Worm (Caenorhabditis elegans) whole organism, young adult: ENCODE measurements around the gene aexr-1.
A peak's percentile ranks its signal among the peaks of the same experiment; 100 is the strongest.

ENCODE experiments used
- B0019.2 ChIP-seq: fragments of 200-800 bp; sonication (Bioruptor generic); conservative IDR thresholded peaks from 2 replicates; pipeline ENCODE4 v1.3.6; 2022; ENCODE audit warnings: missing genetic modification reagents, missing genetic modification characterization, missing compliant biosample characterization
- C06A6.2 ChIP-seq: fragments of 200-800 bp; sonication (Bioruptor generic); conservative IDR thresholded peaks from 2 replicates; pipeline ENCODE4 v1.3.6; 2022; ENCODE audit warnings: missing genetic modification characterization, missing compliant biosample characterization
- D2030.7 ChIP-seq: fragments of 200-800 bp; sonication (Bioruptor generic); IDR thresholded peaks from 2 replicates; pipeline ENCODE4 v1.3.6; 2022; ENCODE audit warnings: missing genetic modification reagents, missing genetic modification characterization, missing compliant biosample characterization
- F49E8.2 ChIP-seq: sonication (generic microtip); optimal IDR thresholded peaks from 3 replicates; lab custom pipeline; 2017; ENCODE audit warnings: missing genetic modification characterization, mild to moderate bottlenecking, missing compliant biosample characterization, antibody characterized with exemption, moderate library complexity; ENCODE audit not compliant: insufficient read depth
- T26A5.8 ChIP-seq: sonication (generic microtip); optimal IDR thresholded peaks from 2 replicates; lab custom pipeline; 2016; ENCODE audit warnings: missing genetic modification characterization, missing compliant biosample characterization
- Y53F4B.3 ChIP-seq: fragments of 200-800 bp; sonication (Bioruptor generic); IDR thresholded peaks from 2 replicates; pipeline ENCODE4 v1.3.6; 2022; ENCODE audit warnings: missing genetic modification reagents, missing genetic modification characterization, missing compliant biosample characterization
- Y67H2A.10 ChIP-seq: fragments of 200-800 bp; sonication (Bioruptor generic); conservative IDR thresholded peaks from 2 replicates; pipeline ENCODE4 v1.3.6; 2022; ENCODE audit warnings: missing genetic modification reagents, missing genetic modification characterization, missing compliant biosample characterization
- Y95B8A.8 ChIP-seq: fragments of 200-800 bp; sonication (Bioruptor generic); IDR thresholded peaks from 2 replicates; pipeline ENCODE4 v1.3.6; 2022; ENCODE audit warnings: missing genetic modification reagents, missing genetic modification characterization, missing compliant biosample characterization
- ZK185.1 ChIP-seq: sonication (generic microtip); optimal IDR thresholded peaks from 2 replicates; lab custom pipeline; 2016; ENCODE audit warnings: mild to moderate bottlenecking, missing genetic modification characterization, missing compliant biosample characterization; ENCODE audit not compliant: poor library complexity, severe bottlenecking
- ama-1 ChIP-seq, 3 experiments: fragments of 150-350 bp in 1 of 3; sonication (generic microtip) in 2 of 3; optimal IDR thresholded peaks; 2 replicates each; lab custom pipeline; 2014 to 2018; ENCODE audit warnings: missing biosample characterization in 2 of 3, missing genetic modification characterization in 2 of 3, missing genetic modification reagents in 2 of 3
- athp-1 ChIP-seq: sonication (generic microtip); optimal IDR thresholded peaks from 2 replicates; lab custom pipeline; 2017; ENCODE audit warnings: mild to moderate bottlenecking, missing genetic modification characterization, missing compliant biosample characterization
- bed-1 ChIP-seq: fragments of 200-800 bp; sonication (Bioruptor generic); IDR thresholded peaks from 2 replicates; pipeline ENCODE4 v1.3.6; 2022; ENCODE audit warnings: missing genetic modification reagents, missing genetic modification characterization, missing compliant biosample characterization
- cebp-1 ChIP-seq, 2 experiments: fragments of 200-800 bp in 1 of 2; sonication (Bioruptor generic) in 1 of 2; sonication (generic microtip) in 1 of 2; IDR thresholded peaks in 1 of 2; optimal IDR thresholded peaks in 1 of 2; 2 replicates each; pipeline versions ENCODE4 v1.3.6 to Lab custom; 2017 to 2022; ENCODE audit warnings: missing compliant biosample characterization in 2 of 2, missing genetic modification characterization in 2 of 2, mild to moderate bottlenecking in 1 of 2, missing genetic modification reagents in 1 of 2, moderate library complexity in 1 of 2
- ceh-100 ChIP-seq: fragments of 200-800 bp; sonication (Bioruptor generic); IDR thresholded peaks from 2 replicates; pipeline ENCODE4 v1.3.6; 2022; ENCODE audit warnings: missing genetic modification reagents, missing genetic modification characterization, missing compliant biosample characterization
- ceh-58 ChIP-seq: fragments of 200-800 bp; sonication (Bioruptor generic); IDR thresholded peaks from 2 replicates; pipeline ENCODE4 v1.3.6; 2022; ENCODE audit warnings: missing genetic modification characterization, missing compliant biosample characterization
- efl-1 ChIP-seq: fragments of 150-350 bp; optimal IDR thresholded peaks from 2 replicates; lab custom pipeline; 2014; ENCODE audit warnings: missing biosample characterization, missing genetic modification reagents, missing genetic modification characterization
- egl-18 ChIP-seq: fragments of 200-800 bp; sonication (Bioruptor generic); IDR thresholded peaks from 2 replicates; pipeline ENCODE4 v1.3.6; 2022; ENCODE audit warnings: missing genetic modification reagents, missing genetic modification characterization, missing compliant biosample characterization
- egrh-3 ChIP-seq: fragments of 200-800 bp; sonication (Bioruptor generic); IDR thresholded peaks from 2 replicates; pipeline ENCODE4 v1.3.6; 2022; ENCODE audit warnings: missing genetic modification reagents, missing genetic modification characterization, missing compliant biosample characterization
- ekl-4 ChIP-seq: fragments of 200-800 bp; sonication (Bioruptor generic); IDR thresholded peaks from 2 replicates; pipeline ENCODE4 v1.3.6; 2022; ENCODE audit warnings: missing genetic modification reagents, missing genetic modification characterization, missing compliant biosample characterization
- him-1 ChIP-seq: sonication (generic microtip); optimal IDR thresholded peaks from 2 replicates; lab custom pipeline; 2016; ENCODE audit warnings: missing genotype, missing genetic modification reagents, missing genetic modification characterization, missing compliant biosample characterization
- hsf-1 ChIP-seq: fragments of 200-800 bp; sonication (Bioruptor generic); IDR thresholded peaks from 2 replicates; pipeline ENCODE4 v1.3.6; 2022; ENCODE audit warnings: missing genetic modification reagents, missing genetic modification characterization, missing compliant biosample characterization
- lin-26 ChIP-seq: fragments of 200-800 bp; sonication (Bioruptor generic); IDR thresholded peaks from 2 replicates; pipeline ENCODE4 v1.3.6; 2022; ENCODE audit warnings: missing genetic modification reagents, missing genetic modification characterization, missing compliant biosample characterization
- lsl-1 ChIP-seq: fragments of 200-800 bp; sonication (Bioruptor generic); optimal IDR thresholded peaks from 2 replicates; lab custom pipeline; 2018; ENCODE audit warnings: mild to moderate bottlenecking, missing genetic modification characterization, moderate library complexity, missing compliant biosample characterization
- madf-3 ChIP-seq: fragments of 200-800 bp; sonication (Bioruptor generic); IDR thresholded peaks from 2 replicates; pipeline ENCODE4 v1.3.6; 2022; ENCODE audit warnings: missing genetic modification reagents, missing genetic modification characterization, missing compliant biosample characterization
- madf-8 ChIP-seq: fragments of 200-800 bp; sonication (Bioruptor generic); conservative IDR thresholded peaks from 2 replicates; pipeline ENCODE4 v1.3.6; 2022; ENCODE audit warnings: missing genetic modification reagents, missing genetic modification characterization, missing compliant biosample characterization
- nfya-1 ChIP-seq: sonication (generic microtip); optimal IDR thresholded peaks from 2 replicates; lab custom pipeline; 2017; ENCODE audit warnings: antibody characterized with exemption, missing compliant biosample characterization, missing genetic modification characterization, borderline replicate concordance; ENCODE audit not compliant: insufficient read depth
- nhr-27 ChIP-seq: fragments of 200-800 bp; sonication (Bioruptor generic); optimal IDR thresholded peaks from 2 replicates; lab custom pipeline; 2018; ENCODE audit warnings: mild to moderate bottlenecking, missing genetic modification characterization, moderate library complexity, missing compliant biosample characterization
- nhr-80 ChIP-seq: sonication (generic microtip); optimal IDR thresholded peaks from 2 replicates; lab custom pipeline; 2016; ENCODE audit warnings: missing genetic modification characterization, missing compliant biosample characterization
- nhr-90 ChIP-seq: sonication (generic microtip); optimal IDR thresholded peaks from 2 replicates; lab custom pipeline; 2016; ENCODE audit warnings: missing genotype, mild to moderate bottlenecking, missing genetic modification characterization, missing compliant biosample characterization
- pha-4 ChIP-seq: fragments of 150-350 bp; sonication (generic microtip); optimal IDR thresholded peaks from 2 replicates; lab custom pipeline; 2014; ENCODE audit warnings: missing biosample characterization, missing genetic modification reagents, missing genetic modification characterization
- rcor-1 ChIP-seq: fragments of 200-800 bp; sonication (Bioruptor generic); IDR thresholded peaks from 2 replicates; pipeline ENCODE4 v1.3.6; 2022; ENCODE audit warnings: missing genetic modification reagents, missing genetic modification characterization, missing compliant biosample characterization
- sdz-38 ChIP-seq: sonication (generic microtip); optimal IDR thresholded peaks from 2 replicates; lab custom pipeline; 2016; ENCODE audit warnings: missing genotype, missing genetic modification characterization, missing compliant biosample characterization
- sea-2 ChIP-seq: fragments of 200-800 bp; sonication (Bioruptor generic); IDR thresholded peaks from 2 replicates; pipeline ENCODE4 v1.3.6; 2022; ENCODE audit warnings: missing genetic modification characterization, missing compliant biosample characterization
- sptf-2 ChIP-seq: fragments of 200-800 bp; sonication (Bioruptor generic); optimal IDR thresholded peaks from 2 replicates; lab custom pipeline; 2018; ENCODE audit warnings: mild to moderate bottlenecking, missing genetic modification characterization, missing compliant biosample characterization
- tbx-9 ChIP-seq: sonication (generic microtip); optimal IDR thresholded peaks from 2 replicates; lab custom pipeline; 2016; ENCODE audit warnings: borderline replicate concordance, missing genetic modification characterization, inconsistent platforms, missing compliant biosample characterization
- tlf-1 ChIP-seq: fragments of 200-800 bp; sonication (Bioruptor generic); optimal IDR thresholded peaks from 2 replicates; lab custom pipeline; 2018; ENCODE audit warnings: mild to moderate bottlenecking, missing genetic modification characterization, missing compliant biosample characterization
- unc-130 ChIP-seq: sonication (generic microtip); optimal IDR thresholded peaks from 2 replicates; lab custom pipeline; 2016; ENCODE audit warnings: missing genetic modification reagents, missing genetic modification characterization, missing compliant biosample characterization
- xnd-1 ChIP-seq: sonication (generic microtip); optimal IDR thresholded peaks from 2 replicates; lab custom pipeline; 2016; ENCODE audit warnings: missing genotype, missing genetic modification reagents, missing genetic modification characterization, missing compliant biosample characterization
- zfh-2 ChIP-seq: fragments of 200-800 bp; sonication (Bioruptor generic); conservative IDR thresholded peaks from 2 replicates; pipeline ENCODE4 v1.3.6; 2022; ENCODE audit warnings: missing genetic modification reagents, missing genetic modification characterization, missing compliant biosample characterization
- zim-3 ChIP-seq: sonication (generic microtip); optimal IDR thresholded peaks from 2 replicates; lab custom pipeline; 2017; ENCODE audit warnings: mild to moderate bottlenecking, missing genetic modification characterization, moderate library complexity, missing compliant biosample characterization

Gene aexr-1

ce11 chrX:6649573-6649972 lies 14.5 kb upstream of the aexr-1 start:
- no peak for TF ChIP-seq sdz-38
- TF ChIP-seq cebp-1 (GFP tag; IDR thresholded peaks at IDR 0.05; lab: Robert Waterston, UW) = no peak
- peak; percentile 48 for TF ChIP-seq cebp-1 (tag; optimal IDR thresholded peaks at IDR 0.05; lab: Kevin White, UChicago)

ce11 chrX:6646387-6647061 lies 11.5 kb upstream of the aexr-1 start:
- TF ChIP-seq zfh-2 (GFP tag; lab: Robert Waterston, UW) (no peak), cebp-1 (GFP tag; IDR thresholded peaks at IDR 0.05; lab: Robert Waterston, UW) (no peak), cebp-1 (tag; optimal IDR thresholded peaks at IDR 0.05; lab: Kevin White, UChicago) (peak; percentile 56), nhr-80 (tag; lab: Kevin White, UChicago) (peak; percentile 56)

ce11 chrX:6644971-6645704 lies 10.1 kb upstream of the aexr-1 start, which contains the start of gene C56E10.3:
Gene C56E10.3 (plus strand): TSS chrX:6645654.
- TF ChIP-seq xnd-1 (tag; lab: Kevin White, UChicago) (no peak), lsl-1 (GFP tag; lab: Kevin White, UChicago) (no peak), T26A5.8 (no peak), B0019.2 (GFP tag; lab: Robert Waterston, UW) (no peak), nfya-1 (tag; lab: Kevin White, UChicago) (no peak), F49E8.2 (tag; lab: Kevin White, UChicago) (no peak), unc-130 (GFP tag; lab: Kevin White, UChicago) (no peak), Y67H2A.10 (GFP tag; lab: Robert Waterston, UW) (no peak), nhr-27 (tag; lab: Kevin White, UChicago) (no peak), nhr-80 (tag; lab: Kevin White, UChicago) (peak; percentile 56), ama-1 (optimal IDR thresholded peaks at IDR 0.05; lab: Kevin White, UChicago) (no peak), ama-1 (GFP tag; optimal IDR thresholded peaks at IDR 0.05; lab: Kevin White, UChicago) (no peak), ekl-4 (no peak), C06A6.2 (GFP tag; lab: Robert Waterston, UW) (no peak), pha-4 (tag; lab: Kevin White, UChicago) (peak; percentile 77), nhr-90 (tag; lab: Kevin White, UChicago) (no peak), zim-3 (tag; lab: Kevin White, UChicago) (no peak), Y95B8A.8 (GFP tag; lab: Robert Waterston, UW) (no peak), egl-18 (GFP tag; lab: Robert Waterston, UW) (no peak), tlf-1 (GFP tag; lab: Kevin White, UChicago) (no peak), ZK185.1 (no peak), efl-1 (no peak), athp-1 (no peak), cebp-1 (GFP tag; IDR thresholded peaks at IDR 0.05; lab: Robert Waterston, UW) (peak; percentile 54; the same call in 1 of the 2 replicates), cebp-1 (tag; optimal IDR thresholded peaks at IDR 0.05; lab: Kevin White, UChicago) (peak; percentile 63), rcor-1 (no peak), sptf-2 (no peak)

- TF ChIP-seq Y53F4B.3 (GFP tag; lab: Robert Waterston, UW) (no peak), madf-8 (GFP tag; lab: Robert Waterston, UW) (no peak), D2030.7 (GFP tag; lab: Robert Waterston, UW) (no peak), tlf-1 (GFP tag; lab: Kevin White, UChicago) (no peak), him-1 (tag; lab: Kevin White, UChicago) (no peak), tbx-9 (tag; lab: Kevin White, UChicago) (no peak), egrh-3 (no peak), nhr-80 (tag; lab: Kevin White, UChicago) (peak; percentile 52), madf-3 (GFP tag; lab: Robert Waterston, UW) (no peak), sea-2 (GFP tag; lab: Robert Waterston, UW) (no peak), bed-1 (GFP tag; lab: Robert Waterston, UW) (no peak), sdz-38 (no peak), xnd-1 (tag; lab: Kevin White, UChicago) (no peak), ceh-58 (GFP tag; lab: Robert Waterston, UW) (no peak), hsf-1 (GFP tag; lab: Robert Waterston, UW) (no peak), nhr-27 (tag; lab: Kevin White, UChicago) (no peak), lin-26 (0 out of 2 replicates have a peak, but pooled peaks have one; percentile 31), ceh-100 (GFP tag; lab: Robert Waterston, UW) (no peak)
These were observed 7.7 kb upstream of the aexr-1 start for ce11 chrX:6642798-6643197.
